Worm (Caenorhabditis elegans) whole organism, L3 larva: ENCODE measurements around the gene C30G4.2.

ENCODE experiments used
- nfya-1 ChIP-seq: sonication (generic microtip); optimal IDR thresholded peaks from 2 replicates; lab custom pipeline; 2017; ENCODE audit warnings: missing genetic modification characterization, mild to moderate bottlenecking, missing compliant biosample characterization, antibody characterized with exemption, moderate library complexity; ENCODE audit not compliant: insufficient read depth
- pha-4 ChIP-seq: fragments of 150-350 bp; optimal IDR thresholded peaks from 2 replicates; lab custom pipeline; 2014; ENCODE audit warnings: missing biosample characterization, missing genetic modification reagents, missing genetic modification characterization
- snpc-4 ChIP-seq: fragments of 150-350 bp; optimal IDR thresholded peaks from 2 replicates; lab custom pipeline; 2014; ENCODE audit warnings: missing biosample characterization, missing genetic modification characterization

- TF ChIP-seq nfya-1 (tag; lab: Kevin White, UChicago) (no peak), pha-4 (no peak), snpc-4 (tag; lab: Kevin White, UChicago) (no peak)
These were observed 45.8 kb downstream of the C30G4.2 start for ce11 chrX:16999649-17000048.
